Worm (Caenorhabditis elegans) whole organism, late embryonic: ENCODE measurements around the gene mom-1.

ENCODE experiments used
- ama-1 ChIP-seq: fragments of 150-350 bp; optimal IDR thresholded peaks from 2 replicates; lab custom pipeline; 2014
- elt-4 ChIP-seq: sonication (generic microtip); optimal IDR thresholded peaks from 2 replicates; lab custom pipeline; 2016; ENCODE audit warnings: missing genetic modification characterization, missing compliant biosample characterization
- fkh-6 ChIP-seq: sonication (generic microtip); optimal IDR thresholded peaks from 2 replicates; lab custom pipeline; 2016; ENCODE audit warnings: missing genetic modification characterization, missing compliant biosample characterization
- nhr-11 ChIP-seq: fragments of 150-350 bp; optimal IDR thresholded peaks from 2 replicates; lab custom pipeline; 2014; ENCODE audit warnings: missing biosample characterization, missing genetic modification characterization
- pha-4 ChIP-seq: fragments of 150-350 bp; optimal IDR thresholded peaks from 2 replicates; lab custom pipeline; 2018; ENCODE audit warnings: missing biosample characterization, missing genetic modification reagents, missing genetic modification characterization

DNA sequence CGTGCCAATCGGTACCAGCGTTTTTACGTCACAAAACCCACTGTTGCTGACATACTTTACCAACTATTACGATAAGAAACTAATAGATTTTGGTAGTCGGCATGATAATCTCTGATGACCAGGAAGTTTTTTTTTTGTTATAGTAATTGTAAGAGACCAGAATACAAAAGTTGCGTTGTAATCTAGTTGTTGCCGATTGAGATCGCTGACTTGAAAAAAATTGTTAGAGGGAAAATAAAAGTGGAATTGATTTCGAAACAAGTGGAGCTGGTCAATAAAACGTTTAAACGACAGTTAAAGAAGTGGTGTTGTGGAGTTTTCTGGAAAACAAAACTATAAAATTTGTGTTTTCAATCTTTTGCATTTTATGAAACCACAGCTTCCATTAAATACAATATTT, 35.9 kb upstream of the mom-1 start:
- TF ChIP-seq pha-4 (tag; lab: Kevin White, UChicago) (no peak), nhr-11 (tag; lab: Kevin White, UChicago) (no peak), fkh-6 (tag; lab: Kevin White, UChicago) (no peak), ama-1 (lab: Kevin White, UChicago) (no peak), elt-4 (tag; lab: Kevin White, UChicago) (no peak)
